Worm (Caenorhabditis elegans): ENCODE results near the gene Y46G5A.14.

DNA sequence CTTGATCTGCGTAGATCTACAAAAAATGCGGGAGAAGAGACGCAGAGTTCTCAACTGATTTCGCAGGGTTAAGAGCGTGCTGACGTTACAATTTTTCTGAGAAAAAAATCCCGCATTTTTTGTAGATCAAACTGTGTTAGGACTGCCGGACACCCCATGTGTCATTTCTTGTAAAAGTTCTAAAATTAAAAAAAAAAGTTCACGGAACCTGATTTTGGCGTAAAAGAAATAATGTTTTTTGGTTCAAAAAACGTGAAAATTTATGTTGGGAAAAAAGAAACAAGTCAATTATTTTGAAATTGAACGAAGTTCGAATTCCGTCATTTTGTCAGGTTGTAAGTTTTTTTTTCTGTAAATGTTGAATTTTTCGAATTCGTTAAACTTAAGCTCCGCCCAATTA is 1.9 kb downstream of the Y46G5A.14 start, which contains the start of gene Y46G5A.34:
- TF ChIP-seq lin-35 (GFP tag; optimal IDR thresholded peaks at IDR 0.05): no peak
- TF ChIP-seq ztf-28 (GFP tag; IDR thresholded peaks at IDR 0.05): no peak
